Worm (Caenorhabditis elegans): ENCODE data around the gene W05H5.1.

W05H5.1 gene

ce11 chrII:12406394-12406793, 38.2 kb downstream of the W05H5.1 start, which contains the start of gene sre-30:
sre-30 (minus strand) TSS chrII:12406494.
- TF ChIP-seq ceh-88 (GFP tag; IDR thresholded peaks at IDR 0.05), result no peak
- TF ChIP-seq efl-1 (optimal IDR thresholded peaks at IDR 0.05), result no peak
- TF ChIP-seq efl-1 (GFP tag; optimal IDR thresholded peaks at IDR 0.05 in 1 of 2), result peak in 1 of 2 experiments; percentile 55
- TF ChIP-seq efl-3 (GFP tag; optimal IDR thresholded peaks at IDR 0.05), result no peak

ce11 chrII:12401791-12402190, 42.8 kb downstream of the W05H5.1 start, which contains the start of gene sre-29:
sre-29 (minus strand) TSS chrII:12401891.
- no peak for TF ChIP-seq nhr-11 (tag; optimal IDR thresholded peaks at IDR 0.05)
- TF ChIP-seq fkh-8 (tag; optimal IDR thresholded peaks at IDR 0.05), result no peak
- no peak for TF ChIP-seq ceh-8 (GFP tag; optimal IDR thresholded peaks at IDR 0.05)
- TF ChIP-seq lin-13 (GFP tag; optimal IDR thresholded peaks at IDR 0.05), result no peak
- no peak for TF ChIP-seq sup-37 (GFP tag; optimal IDR thresholded peaks at IDR 0.05)
- TF ChIP-seq C34B4.2 (tag; optimal IDR thresholded peaks at IDR 0.05), result no peak
- TF ChIP-seq ztf-4 (tag; optimal IDR thresholded peaks at IDR 0.05), result no peak
- no peak for TF ChIP-seq grh-1 (GFP tag; IDR thresholded peaks at IDR 0.05)
- TF ChIP-seq aha-1 (tag; optimal IDR thresholded peaks at IDR 0.05), result no peak
- no peak for TF ChIP-seq unc-98 (GFP tag; IDR thresholded peaks at IDR 0.05)
- no peak for TF ChIP-seq egl-27 (tag; optimal IDR thresholded peaks at IDR 0.05)

ce11 chrII:12397656-12398055, 46.9 kb downstream of the W05H5.1 start, which contains the start of gene F57G9.7:
F57G9.7 (minus strand) TSS chrII:12397756.
- TF ChIP-seq pax-3 (tag; optimal IDR thresholded peaks at IDR 0.05) (peak; percentile 16), lin-14 (GFP tag; optimal IDR thresholded peaks at IDR 0.05) (no peak), lin-15B (tag; optimal IDR thresholded peaks at IDR 0.05) (no peak), aha-1 (tag; optimal IDR thresholded peaks at IDR 0.05) (no peak)

ce11 chrII:12394138-12394537, 50.4 kb downstream of the W05H5.1 start:
- no peak for TF ChIP-seq alr-1 (tag; optimal IDR thresholded peaks at IDR 0.05; ENCODE audit: borderline replicate concordance)
- no peak for TF ChIP-seq aly-2 (tag; optimal IDR thresholded peaks at IDR 0.05)
- TF ChIP-seq nhr-84 (tag; optimal IDR thresholded peaks at IDR 0.05), result no peak
- TF ChIP-seq ztf-11 (tag; optimal IDR thresholded peaks at IDR 0.05), result no peak
- no peak for TF ChIP-seq jun-1 (tag; optimal IDR thresholded peaks at IDR 0.05)
- no peak for TF ChIP-seq lin-13 (GFP tag; optimal IDR thresholded peaks at IDR 0.05)
- no peak for TF ChIP-seq unc-62 (GFP tag; optimal IDR thresholded peaks at IDR 0.05)
- TF ChIP-seq ets-5 (GFP tag; IDR thresholded peaks at IDR 0.05), result no peak
- no peak for TF ChIP-seq pax-3 (tag; optimal IDR thresholded peaks at IDR 0.05)
- TF ChIP-seq ceh-82 (tag; optimal IDR thresholded peaks at IDR 0.05), result no peak
- TF ChIP-seq isw-1 (GFP tag; IDR thresholded peaks at IDR 0.05), result no peak
- no peak for TF ChIP-seq snu-23 (GFP tag; optimal IDR thresholded peaks at IDR 0.05)
- no peak for TF ChIP-seq C04F5.9 (tag; optimal IDR thresholded peaks at IDR 0.05)
- no peak for TF ChIP-seq unc-86 (tag; optimal IDR thresholded peaks at IDR 0.05)
- no peak for TF ChIP-seq mdl-1 (tag; optimal IDR thresholded peaks at IDR 0.05)
- TF ChIP-seq dsc-1 (tag; optimal IDR thresholded peaks at IDR 0.05), result no peak
- TF ChIP-seq ces-1 (GFP tag; optimal IDR thresholded peaks at IDR 0.05), result no peak
- TF ChIP-seq nhr-237 (tag; optimal IDR thresholded peaks at IDR 0.05), result no peak

ce11 chrII:12393690-12394089, 50.9 kb downstream of the W05H5.1 start, which contains the start of gene Y57A10B.7:
Y57A10B.7 (minus strand) TSS chrII:12393790.
- TF ChIP-seq lin-14 (GFP tag; optimal IDR thresholded peaks at IDR 0.05) (no peak), Y116A8C.19 (tag; optimal IDR thresholded peaks at IDR 0.05; ENCODE audit: borderline replicate concordance) (no peak), fos-1 (tag; optimal IDR thresholded peaks at IDR 0.05) (no peak), sptf-1 (tag; optimal IDR thresholded peaks at IDR 0.05) (no peak), sup-37 (GFP tag; optimal IDR thresholded peaks at IDR 0.05) (no peak), pqm-1 (tag; optimal IDR thresholded peaks at IDR 0.05) (no peak), nhr-84 (tag; optimal IDR thresholded peaks at IDR 0.05) (no peak), aly-2 (tag; optimal IDR thresholded peaks at IDR 0.05) (no peak), nhr-28 (tag; optimal IDR thresholded peaks at IDR 0.05) (no peak), fkh-10 (GFP tag; optimal IDR thresholded peaks at IDR 0.05) (no peak), ets-5 (GFP tag; IDR thresholded peaks at IDR 0.05) (no peak), blmp-1 (tag; optimal IDR thresholded peaks at IDR 0.05) (no peak), nhr-71 (tag; optimal IDR thresholded peaks at IDR 0.05) (no peak), nhr-47 (tag; optimal IDR thresholded peaks at IDR 0.05) (no peak), xbp-1 (tag; optimal IDR thresholded peaks at IDR 0.05) (no peak), mdl-1 (tag; optimal IDR thresholded peaks at IDR 0.05) (no peak), C16A3.4 (tag; optimal IDR thresholded peaks at IDR 0.05) (no peak), efl-3 (GFP tag; optimal IDR thresholded peaks at IDR 0.05) (no peak), tbx-2 (tag; optimal IDR thresholded peaks at IDR 0.05) (no peak), nhr-237 (tag; optimal IDR thresholded peaks at IDR 0.05) (no peak)

Data from whole organism, L1 larva.